Worm (Caenorhabditis elegans) whole organism, early embryonic: Measurements from ENCODE around the gene let-60.

Source experiments
- B0310.2 ChIP-seq: sonication (generic microtip); optimal IDR thresholded peaks from 2 replicates; lab custom pipeline; 2016; ENCODE audit warnings: mild to moderate bottlenecking, missing genetic modification characterization, missing compliant biosample characterization
- F13C5.2 ChIP-seq: sonication (generic microtip); optimal IDR thresholded peaks from 2 replicates; lab custom pipeline; 2017; ENCODE audit warnings: mild to moderate bottlenecking, missing genetic modification characterization, inconsistent platforms, missing compliant biosample characterization
- aly-1 ChIP-seq: sonication (generic microtip); optimal IDR thresholded peaks from 2 replicates; lab custom pipeline; 2016; ENCODE audit warnings: missing genetic modification characterization, missing compliant biosample characterization
- ama-1 ChIP-seq: fragments of 150-350 bp; optimal IDR thresholded peaks from 2 replicates; lab custom pipeline; 2014
- ceh-36 ChIP-seq: sonication (generic microtip); optimal IDR thresholded peaks from 2 replicates; lab custom pipeline; 2016; ENCODE audit warnings: missing genetic modification characterization, inconsistent platforms, missing compliant biosample characterization
- ets-7 ChIP-seq: sonication (generic microtip); optimal IDR thresholded peaks from 2 replicates; lab custom pipeline; 2016; ENCODE audit warnings: missing genotype, missing genetic modification characterization, missing compliant biosample characterization
- hmbx-1 ChIP-seq: sonication (generic microtip); optimal IDR thresholded peaks from 2 replicates; lab custom pipeline; 2016; ENCODE audit warnings: mild to moderate bottlenecking, missing genetic modification characterization, missing compliant biosample characterization
- scrt-1 ChIP-seq: fragments of 200-800 bp; sonication (Bioruptor generic); IDR thresholded peaks from 2 replicates; pipeline ENCODE4 v1.3.6; 2022; ENCODE audit warnings: missing genetic modification characterization, missing compliant biosample characterization
- tbx-11 ChIP-seq: fragments of 200-800 bp; sonication (Bioruptor generic); IDR thresholded peaks from 2 replicates; pipeline ENCODE4 v1.3.6; 2022; ENCODE audit warnings: missing genetic modification characterization, missing compliant biosample characterization
- tbx-37 ChIP-seq: fragments of 200-800 bp; sonication (Bioruptor generic); conservative IDR thresholded peaks from 2 replicates; pipeline ENCODE4 v1.3.6; 2022; ENCODE audit warnings: missing genetic modification reagents, missing genetic modification characterization, missing compliant biosample characterization

DNA sequence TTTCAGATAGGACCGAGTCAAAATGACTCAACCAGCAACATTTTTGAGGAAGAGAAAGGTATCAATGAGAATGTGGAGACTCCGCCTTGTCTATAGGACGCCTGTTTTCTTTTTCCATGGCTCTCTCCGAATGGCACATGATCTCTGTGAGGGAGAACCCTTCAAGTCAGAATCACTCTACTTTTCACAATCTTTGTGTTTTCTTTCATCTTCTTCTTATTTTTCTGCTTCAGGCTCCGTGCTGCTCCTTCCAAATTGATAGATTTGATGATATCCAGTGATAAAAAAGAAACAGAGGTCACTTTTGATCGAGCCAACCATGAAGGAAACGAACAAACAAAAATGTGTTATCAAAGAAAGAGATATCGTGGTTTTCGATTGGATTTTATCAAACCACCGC lies 41.9 kb downstream of the let-60 start, which contains the start of gene ZK809.8:
- TF ChIP-seq scrt-1 (GFP tag; lab: Robert Waterston, UW) (no peak), ama-1 (lab: Kevin White, UChicago) (no peak), tbx-11 (GFP tag; lab: Robert Waterston, UW) (no peak), aly-1 (tag; lab: Kevin White, UChicago) (no peak), tbx-37 (no peak), ets-7 (tag; lab: Kevin White, UChicago) (no peak), hmbx-1 (tag; lab: Kevin White, UChicago) (no peak), ceh-36 (tag; lab: Kevin White, UChicago) (no peak), F13C5.2 (tag; lab: Kevin White, UChicago) (no peak), B0310.2 (tag; lab: Kevin White, UChicago) (no peak)
